Worm (Caenorhabditis elegans) whole organism, L2 larva: Measurements from ENCODE around the gene W10G6.6.

Experiments used
- C34F6.9 ChIP-seq: fragments of 150-350 bp; optimal IDR thresholded peaks from 2 replicates; lab custom pipeline; 2014; ENCODE audit warnings: missing biosample characterization, missing genetic modification characterization
- F13H6.1 ChIP-seq: sonication (generic microtip); optimal IDR thresholded peaks from 2 replicates; lab custom pipeline; 2016; ENCODE audit warnings: missing genetic modification characterization, missing compliant biosample characterization
- R02D3.7 ChIP-seq: fragments of 150-350 bp; optimal IDR thresholded peaks from 2 replicates; lab custom pipeline; 2014; ENCODE audit warnings: missing biosample characterization, missing genetic modification characterization
- Y55F3AM.14 ChIP-seq: fragments of 200-800 bp; sonication (Bioruptor generic); optimal IDR thresholded peaks from 2 replicates; lab custom pipeline; 2018; ENCODE audit warnings: mild to moderate bottlenecking, missing genetic modification characterization, missing compliant biosample characterization
- aly-2 ChIP-seq: fragments of 150-350 bp; optimal IDR thresholded peaks from 2 replicates; lab custom pipeline; 2014; ENCODE audit warnings: missing biosample characterization, missing genetic modification characterization
- blmp-1 ChIP-seq: sonication (generic microtip); optimal IDR thresholded peaks from 2 replicates; lab custom pipeline; 2017; ENCODE audit warnings: missing genetic modification characterization, mild to moderate bottlenecking, missing compliant biosample characterization, antibody characterized with exemption, moderate library complexity; ENCODE audit not compliant: insufficient read depth
- ceh-82 ChIP-seq: fragments of 150-350 bp; optimal IDR thresholded peaks from 2 replicates; lab custom pipeline; 2014; ENCODE audit warnings: missing biosample characterization, missing genetic modification characterization
- crh-2 ChIP-seq: sonication (generic microtip); optimal IDR thresholded peaks from 2 replicates; lab custom pipeline; 2017; ENCODE audit warnings: missing biosample characterization, missing genetic modification characterization
- dmd-4 ChIP-seq: sonication (generic microtip); optimal IDR thresholded peaks from 2 replicates; lab custom pipeline; 2017; ENCODE audit warnings: missing biosample characterization, missing genetic modification characterization
- egl-27 ChIP-seq: sonication (generic microtip); optimal IDR thresholded peaks from 3 replicates; lab custom pipeline; 2017; ENCODE audit warnings: missing biosample characterization, missing genetic modification reagents, missing genetic modification characterization
- elt-1 ChIP-seq: fragments of 150-350 bp; optimal IDR thresholded peaks from 2 replicates; lab custom pipeline; 2014; ENCODE audit warnings: missing biosample characterization, missing genetic modification characterization
- elt-3 ChIP-seq: sonication (generic microtip); optimal IDR thresholded peaks from 2 replicates; lab custom pipeline; 2017; ENCODE audit warnings: missing biosample characterization, missing genetic modification characterization
- fos-1 ChIP-seq: fragments of 150-350 bp; optimal IDR thresholded peaks from 2 replicates; lab custom pipeline; 2014; ENCODE audit warnings: missing biosample characterization, missing genetic modification characterization
- gmeb-1 ChIP-seq: fragments of 150-350 bp; optimal IDR thresholded peaks from 2 replicates; lab custom pipeline; 2014; ENCODE audit warnings: missing biosample characterization, missing genetic modification characterization
- lin-11 ChIP-seq: fragments of 150-350 bp; sonication (generic microtip); optimal IDR thresholded peaks from 2 replicates; lab custom pipeline; 2014; ENCODE audit warnings: missing biosample characterization, missing genetic modification characterization, inconsistent platforms, mixed read lengths
- lin-39 ChIP-seq: fragments of 150-350 bp; optimal IDR thresholded peaks from 2 replicates; lab custom pipeline; 2014; ENCODE audit warnings: missing biosample characterization, missing genetic modification reagents, missing genetic modification characterization
- lsy-2 ChIP-seq, 2 experiments: fragments of 150-350 bp in 1 of 2; sonication (generic microtip) in 1 of 2; optimal IDR thresholded peaks; 2 replicates each; lab custom pipeline; 2014 to 2017; ENCODE audit warnings: missing biosample characterization in 2 of 2, missing genetic modification characterization in 2 of 2
- mab-5 ChIP-seq: fragments of 150-350 bp; optimal IDR thresholded peaks from 2 replicates; lab custom pipeline; 2014; ENCODE audit warnings: missing biosample characterization, missing genetic modification characterization
- nhr-10 ChIP-seq: sonication (generic microtip); optimal IDR thresholded peaks from 2 replicates; lab custom pipeline; 2017; ENCODE audit warnings: missing biosample characterization, missing genetic modification characterization
- nhr-11 ChIP-seq: fragments of 150-350 bp; optimal IDR thresholded peaks from 2 replicates; lab custom pipeline; 2014; ENCODE audit warnings: missing biosample characterization, missing genetic modification characterization
- nhr-129 ChIP-seq: fragments of 150-350 bp; optimal IDR thresholded peaks from 2 replicates; lab custom pipeline; 2014; ENCODE audit warnings: missing biosample characterization, missing genetic modification characterization
- nhr-23 ChIP-seq: fragments of 150-350 bp; optimal IDR thresholded peaks from 2 replicates; lab custom pipeline; 2014; ENCODE audit warnings: missing biosample characterization, missing genetic modification reagents, missing genetic modification characterization
- nhr-237 ChIP-seq: fragments of 150-350 bp; optimal IDR thresholded peaks from 2 replicates; lab custom pipeline; 2014; ENCODE audit warnings: missing biosample characterization, missing genetic modification characterization
- nhr-25 ChIP-seq: fragments of 150-350 bp; sonication (generic microtip); optimal IDR thresholded peaks from 3 replicates; lab custom pipeline; 2014; ENCODE audit warnings: missing biosample characterization, missing genetic modification characterization
- nhr-6 ChIP-seq: fragments of 150-350 bp; optimal IDR thresholded peaks from 2 replicates; lab custom pipeline; 2014; ENCODE audit warnings: missing biosample characterization, missing genetic modification characterization
- sem-4 ChIP-seq: fragments of 150-350 bp; optimal IDR thresholded peaks from 2 replicates; lab custom pipeline; 2014; ENCODE audit warnings: missing biosample characterization, missing genetic modification reagents, missing genetic modification characterization
- skn-1 ChIP-seq: sonication (generic microtip); optimal IDR thresholded peaks from 2 replicates; lab custom pipeline; 2017; ENCODE audit warnings: missing biosample characterization, missing genetic modification characterization
- sma-3 ChIP-seq: sonication (generic microtip); optimal IDR thresholded peaks from 2 replicates; lab custom pipeline; 2016; ENCODE audit warnings: missing genetic modification reagents, missing genetic modification characterization, missing compliant biosample characterization
- sma-9 ChIP-seq, 2 experiments: fragments of 150-350 bp in 1 of 2; sonication (generic microtip) in 1 of 2; optimal IDR thresholded peaks; 2 replicates each; lab custom pipeline; 2014 to 2016; ENCODE audit warnings: missing genetic modification characterization in 2 of 2, mild to moderate bottlenecking in 1 of 2, missing biosample characterization in 1 of 2, missing compliant biosample characterization in 1 of 2, missing genetic modification reagents in 1 of 2, moderate library complexity in 1 of 2
- snpc-4 ChIP-seq: fragments of 150-350 bp; optimal IDR thresholded peaks from 2 replicates; lab custom pipeline; 2014; ENCODE audit warnings: missing biosample characterization, missing genetic modification characterization
- unc-39 ChIP-seq: fragments of 150-350 bp; optimal IDR thresholded peaks from 2 replicates; lab custom pipeline; 2014; ENCODE audit warnings: missing biosample characterization, missing genetic modification characterization
- unc-55 ChIP-seq: fragments of 150-350 bp; sonication (generic microtip); optimal IDR thresholded peaks from 3 replicates; lab custom pipeline; 2014; ENCODE audit warnings: missing biosample characterization, missing genetic modification reagents, missing genetic modification characterization
- zag-1 ChIP-seq: fragments of 150-350 bp; optimal IDR thresholded peaks from 2 replicates; lab custom pipeline; 2014; ENCODE audit warnings: missing biosample characterization, missing genetic modification characterization
- ztf-11 ChIP-seq: sonication (generic microtip); optimal IDR thresholded peaks from 2 replicates; lab custom pipeline; 2017; ENCODE audit warnings: missing biosample characterization, missing genetic modification characterization
- ztf-4 ChIP-seq: fragments of 150-350 bp; optimal IDR thresholded peaks from 2 replicates; lab custom pipeline; 2014; ENCODE audit warnings: missing biosample characterization, missing genetic modification characterization

W10G6.6 gene

ce11 chrX:16298173-16298572 is 47.6 kb upstream of the W10G6.6 start (continued):
- TF ChIP-seq nhr-129 (tag; lab: Kevin White, UChicago) (peak; percentile 66), zag-1 (tag; lab: Kevin White, UChicago) (no peak)

- peak; percentile 6 for TF ChIP-seq nhr-129 (tag; lab: Kevin White, UChicago)
- TF ChIP-seq lin-11 (tag; lab: Kevin White, UChicago) = no peak
- TF ChIP-seq unc-55 (GFP tag; lab: Kevin White, UChicago) = no peak
- TF ChIP-seq nhr-11 (tag; lab: Kevin White, UChicago) = no peak
- no peak for TF ChIP-seq lin-39 (tag; lab: Kevin White, UChicago)
- no peak for TF ChIP-seq nhr-6 (tag; lab: Kevin White, UChicago)
- TF ChIP-seq, all 48 proteins: peak for 1
These were observed 46.5 kb upstream of the W10G6.6 start for ce11 chrX:16297123-16297522.

- TF ChIP-seq nhr-23 (tag; lab: Kevin White, UChicago) (no peak), nhr-6 (tag; lab: Kevin White, UChicago) (no peak), skn-1 (no peak), gmeb-1 (tag; lab: Kevin White, UChicago) (no peak), C34F6.9 (tag; lab: Kevin White, UChicago) (no peak), blmp-1 (no peak), nhr-25 (no peak)
These were observed 42.4 kb upstream of the W10G6.6 start, which contains the start of gene F52E10.4 for ce11 chrX:16292933-16293332. Gene F52E10.4 (minus strand): TSS chrX:16293033.

- TF ChIP-seq sma-3 (GFP tag; lab: Kevin White, UChicago) (peak; percentile 11), elt-1 (tag; lab: Kevin White, UChicago) (no peak), lin-11 (tag; lab: Kevin White, UChicago) (no peak), crh-2 (tag; lab: Kevin White, UChicago) (peak; percentile 25), nhr-25 (peak; percentile 72), sma-9 (GFP tag; optimal IDR thresholded peaks at IDR 0.05; lab: Kevin White, UChicago) (peak; percentile 70), sma-9 (tag; optimal IDR thresholded peaks at IDR 0.05; lab: Kevin White, UChicago) (no peak), dmd-4 (tag; lab: Kevin White, UChicago) (no peak), elt-3 (tag; lab: Kevin White, UChicago) (no peak)
These were observed 40.0 kb upstream of the W10G6.6 start for ce11 chrX:16290536-16290935.

ce11 chrX:16289635-16290034 is 39.1 kb upstream of the W10G6.6 start:
- TF ChIP-seq crh-2 (tag; lab: Kevin White, UChicago) (no peak), snpc-4 (tag; lab: Kevin White, UChicago) (peak; percentile 75), fos-1 (tag; lab: Kevin White, UChicago) (no peak)

- TF ChIP-seq unc-39 (tag; lab: Kevin White, UChicago) (no peak), elt-3 (tag; lab: Kevin White, UChicago) (no peak), dmd-4 (tag; lab: Kevin White, UChicago) (no peak), ztf-4 (tag; lab: Kevin White, UChicago) (no peak), lin-11 (tag; lab: Kevin White, UChicago) (no peak), sma-3 (GFP tag; lab: Kevin White, UChicago) (peak; percentile 0), ztf-11 (tag; lab: Kevin White, UChicago) (no peak), R02D3.7 (tag; lab: Kevin White, UChicago) (no peak)
These were observed 34.6 kb upstream of the W10G6.6 start for ce11 chrX:16285151-16285550.

ce11 chrX:16283103-16283502 is 32.5 kb upstream of the W10G6.6 start, which contains the start of gene F52E10.2:
Gene F52E10.2 (minus strand): TSS chrX:16283203.
- TF ChIP-seq ztf-4 (tag; lab: Kevin White, UChicago) (no peak), unc-55 (GFP tag; lab: Kevin White, UChicago) (no peak)

ce11 chrX:16275255-16275813 is 24.8 kb upstream of the W10G6.6 start, which contains the start of gene sdc-1:
Gene sdc-1 (plus strand): TSS chrX:16275763.
- no peak for TF ChIP-seq snpc-4 (tag; lab: Kevin White, UChicago)
- no peak for TF ChIP-seq nhr-10
- TF ChIP-seq ceh-82 (tag; lab: Kevin White, UChicago) = no peak
- TF ChIP-seq unc-55 (GFP tag; lab: Kevin White, UChicago) = peak; percentile 48
- peak; percentile 46 for TF ChIP-seq F13H6.1 (tag; lab: Kevin White, UChicago)
- TF ChIP-seq sem-4 (tag; lab: Kevin White, UChicago) = no peak
- no peak for TF ChIP-seq elt-1 (tag; lab: Kevin White, UChicago)
- peak; percentile 34 for TF ChIP-seq sma-9 (GFP tag; optimal IDR thresholded peaks at IDR 0.05; lab: Kevin White, UChicago)
- TF ChIP-seq sma-9 (tag; optimal IDR thresholded peaks at IDR 0.05; lab: Kevin White, UChicago) = no peak
- TF ChIP-seq mab-5 = no peak
- TF ChIP-seq lsy-2 (tag; optimal IDR thresholded peaks at IDR 0.05; lab: Kevin White, UChicago) = peak in 1 of 2 experiments; percentile 48
- TF ChIP-seq lin-39 (tag; lab: Kevin White, UChicago) = no peak
- peak; percentile 62 for TF ChIP-seq nhr-129 (tag; lab: Kevin White, UChicago)
- TF ChIP-seq C34F6.9 (tag; lab: Kevin White, UChicago) = peak; percentile 55
- TF ChIP-seq egl-27 (tag; lab: Kevin White, UChicago) = peak; percentile 1
- no peak for TF ChIP-seq nhr-11 (tag; lab: Kevin White, UChicago)
- TF ChIP-seq nhr-237 (tag; lab: Kevin White, UChicago) = no peak
- no peak for TF ChIP-seq aly-2 (tag; lab: Kevin White, UChicago)
- TF ChIP-seq Y55F3AM.14 (GFP tag; lab: Kevin White, UChicago) = no peak
- peak; percentile 51 for TF ChIP-seq fos-1 (tag; lab: Kevin White, UChicago)
- TF ChIP-seq crh-2 (tag; lab: Kevin White, UChicago) = peak; percentile 25
